Fruit fly (Drosophila melanogaster) whole organism, wandering third instar larva: ENCODE measurements around the gene CG10747.

Experiments used
- foxo ChIP-seq, 2 experiments: fragments of 200-800 bp; sonication (Bioruptor generic); optimal IDR thresholded peaks; 2 replicates in 1 of 2; 3 replicates in 1 of 2; lab custom pipeline; 2016 to 2017; ENCODE audit warnings: missing biosample characterization in 2 of 2, missing genetic modification characterization in 2 of 2
- rgr ChIP-seq: fragments of 200-800 bp; sonication (Bioruptor generic); optimal IDR thresholded peaks from 3 replicates; lab custom pipeline; 2016; ENCODE audit warnings: missing biosample characterization, mild to moderate bottlenecking, missing genetic modification characterization

- no peak for TF ChIP-seq rgr
- TF ChIP-seq foxo (GFP tag; optimal IDR thresholded peaks at IDR 0.05; lab: Kevin White, UChicago) = no peak
Observed at dm6 chr2L:20134823-20135222, 43.7 kb upstream of the CG10747 start, which contains the start of gene CG10651.
